Fruit fly (Drosophila melanogaster) Kc167 (cell line): ENCODE results near the gene CG3842.

Experiments
- Myc ChIP-seq: fragments of >200 bp; optimal IDR thresholded peaks from 2 replicates; lab custom pipeline; 2017; ENCODE audit warnings: missing external identifiers
- Sin3A ChIP-seq: fragments of >200 bp; optimal IDR thresholded peaks from 2 replicates; lab custom pipeline; 2018; ENCODE audit warnings: missing external identifiers
- h ChIP-seq: fragments of >200 bp; optimal IDR thresholded peaks from 3 replicates; lab custom pipeline; 2018; ENCODE audit warnings: missing external identifiers
- insv ChIP-seq: fragments of >200 bp; optimal IDR thresholded peaks from 3 replicates; lab custom pipeline; 2018; ENCODE audit warnings: missing external identifiers
- psq ChIP-seq: fragments of >200 bp; optimal IDR thresholded peaks from 2 replicates; lab custom pipeline; 2017; ENCODE audit warnings: missing external identifiers
- ttk ChIP-seq: sonication (Bioruptor generic); optimal IDR thresholded peaks from 2 replicates; lab custom pipeline; 2017; ENCODE audit warnings: missing external identifiers

The CG3842 gene

DNA sequence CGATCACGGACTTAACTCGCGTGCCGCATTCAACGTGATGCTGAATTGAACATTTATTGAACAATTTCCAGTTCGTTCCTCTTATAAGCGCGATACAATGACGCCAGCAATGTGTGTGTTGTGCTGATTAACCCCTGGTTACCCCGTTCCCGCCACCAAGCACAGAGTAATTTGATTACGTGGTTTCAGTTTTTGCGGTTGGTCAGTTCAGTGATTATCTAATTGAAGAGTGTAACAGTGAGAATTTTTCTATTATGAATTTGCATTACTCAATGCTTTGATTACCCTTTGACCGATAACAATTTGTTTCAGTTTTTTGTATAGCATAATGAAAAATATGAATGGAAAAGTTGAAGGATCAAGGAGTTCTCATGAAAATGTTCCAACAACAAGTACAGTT is at the start of gene CG3842:
Gene CG3842, plus strand, starts transcription at position 61 of the 400 bp plus-strand sequence.
- no peak for TF ChIP-seq Sin3A (lab: Kevin White, UChicago)
- TF ChIP-seq psq (lab: Kevin White, UChicago) = no peak
- no peak for TF ChIP-seq ttk (lab: Kevin White, UChicago)
- no peak for TF ChIP-seq insv (lab: Kevin White, UChicago)
- TF ChIP-seq h (lab: Kevin White, UChicago) = no peak
- no peak for TF ChIP-seq Myc (lab: Kevin White, UChicago)

dm6 chrX:6287842-6288241 is 49.7 kb upstream of the CG3842 start, which contains the start of the genes Top3beta and wuho:
Gene Top3beta, minus strand, starts transcription at chrX:6287990.
Gene wuho, plus strand, starts transcription at chrX:6288100.
- TF ChIP-seq h (lab: Kevin White, UChicago) (no peak), insv (lab: Kevin White, UChicago) (no peak), psq (lab: Kevin White, UChicago) (no peak), Myc (lab: Kevin White, UChicago) (no peak), ttk (lab: Kevin White, UChicago) (no peak), Sin3A (lab: Kevin White, UChicago) (no peak)

DNA sequence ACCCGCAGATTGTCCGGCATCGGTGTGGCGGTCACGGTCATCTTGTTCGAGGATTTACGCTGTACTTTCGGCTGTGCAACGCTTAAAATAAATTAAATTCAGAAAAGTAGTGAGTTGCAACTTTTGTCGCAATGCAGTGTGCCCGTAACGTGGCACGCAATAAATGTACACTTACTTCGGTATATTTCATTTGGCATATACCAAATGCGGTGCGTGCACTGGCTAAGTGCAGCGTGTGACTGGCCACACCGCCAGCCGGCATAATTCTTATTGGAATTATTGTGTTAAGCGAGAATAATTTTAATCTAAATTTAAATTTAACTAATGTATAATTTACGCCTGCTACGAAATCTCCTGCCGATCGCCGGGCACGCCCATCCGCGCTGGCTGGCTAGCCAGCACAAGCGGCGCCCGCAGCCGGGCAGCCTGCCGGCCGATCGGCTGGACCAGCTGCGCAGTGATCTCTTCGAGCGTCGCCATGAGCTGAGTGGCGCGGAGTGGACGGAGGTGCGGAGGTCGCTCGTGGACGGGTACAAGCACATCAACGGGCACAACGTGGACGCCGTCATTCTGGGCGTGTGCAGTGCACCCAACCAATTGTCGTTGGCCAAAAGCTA is 46.4 kb upstream of the CG3842 start, which contains the start of the genes Rpt4 and mldr:
Gene Rpt4, minus strand, starts transcription at position 163 of the 617 bp plus-strand sequence.
Gene mldr, plus strand, starts transcription at position 221 of the 617 bp plus-strand sequence.
- TF ChIP-seq psq (lab: Kevin White, UChicago) (no peak), insv (lab: Kevin White, UChicago) (peak; percentile 98)

dm6 chrX:6294243-6294642 is 43.3 kb upstream of the CG3842 start, which contains the start of gene CG15892:
Gene CG15892, minus strand, starts transcription at chrX:6294343.
- TF ChIP-seq h (lab: Kevin White, UChicago) (no peak), Myc (lab: Kevin White, UChicago) (no peak), psq (lab: Kevin White, UChicago) (no peak), Sin3A (lab: Kevin White, UChicago) (no peak), ttk (lab: Kevin White, UChicago) (no peak), insv (lab: Kevin White, UChicago) (no peak)

DNA sequence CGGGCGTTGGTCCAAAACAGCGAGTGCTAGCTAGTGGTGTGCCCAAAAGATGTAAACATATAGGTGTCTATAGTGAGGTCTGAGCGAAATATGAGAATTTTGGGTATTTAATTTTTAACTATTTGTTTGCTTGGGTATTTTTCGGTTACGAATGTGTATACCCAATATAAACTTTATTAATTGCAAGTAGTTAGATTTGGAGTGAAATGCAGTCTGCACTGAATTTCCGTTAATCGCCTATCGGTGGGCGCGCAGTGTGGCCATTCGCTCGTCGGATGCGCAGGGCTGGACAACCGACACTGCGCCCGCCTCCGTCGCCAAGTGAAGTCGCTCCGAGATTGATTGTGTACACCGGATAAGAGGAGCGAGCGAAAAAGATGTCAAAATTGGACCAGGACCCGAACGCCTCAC is 42.4 kb upstream of the CG3842 start, which contains the start of the genes CG15891 and CG3815:
Gene CG15891, minus strand, starts transcription at position 217 of the 411 bp plus-strand sequence.
Gene CG3815, plus strand, starts transcription at position 261 of the 411 bp plus-strand sequence.
- TF ChIP-seq Myc (lab: Kevin White, UChicago) = no peak
- no peak for TF ChIP-seq insv (lab: Kevin White, UChicago)
- TF ChIP-seq ttk (lab: Kevin White, UChicago) = no peak
- no peak for TF ChIP-seq h (lab: Kevin White, UChicago)
- no peak for TF ChIP-seq psq (lab: Kevin White, UChicago)
- no peak for TF ChIP-seq Sin3A (lab: Kevin White, UChicago)

DNA sequence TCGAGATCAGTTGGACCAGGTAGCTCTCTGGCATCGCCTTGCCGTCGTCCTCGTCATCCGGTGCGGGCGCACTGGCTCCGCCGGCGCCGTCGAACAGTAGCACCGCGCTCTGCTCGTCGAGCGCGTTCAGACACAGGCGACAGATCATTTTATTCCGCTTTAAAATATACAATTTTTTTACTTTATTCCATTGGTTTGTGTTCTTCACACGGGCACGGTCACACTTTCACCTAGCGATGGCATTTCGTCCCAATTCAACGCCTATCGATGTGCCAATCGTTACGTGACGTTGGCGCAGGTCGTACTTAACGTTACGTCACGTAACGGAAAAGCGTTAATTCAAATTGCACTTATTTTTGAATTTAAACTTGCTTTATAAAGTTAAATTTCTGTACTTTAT is 36.5 kb upstream of the CG3842 start, which contains the start of gene CG12219:
Gene CG12219, minus strand, starts transcription at position 234 of the 400 bp plus-strand sequence.
- TF ChIP-seq h (lab: Kevin White, UChicago) (no peak), psq (lab: Kevin White, UChicago) (no peak), Sin3A (lab: Kevin White, UChicago) (no peak), insv (lab: Kevin White, UChicago) (no peak), Myc (lab: Kevin White, UChicago) (no peak), ttk (lab: Kevin White, UChicago) (no peak)

- TF ChIP-seq h (lab: Kevin White, UChicago) (no peak), Myc (lab: Kevin White, UChicago) (no peak), ttk (lab: Kevin White, UChicago) (no peak), psq (lab: Kevin White, UChicago) (no peak), insv (lab: Kevin White, UChicago) (no peak), Sin3A (lab: Kevin White, UChicago) (no peak)
Observed at dm6 chrX:6303196-6303595, 34.4 kb upstream of the CG3842 start.

dm6 chrX:6303675-6304074 is 33.9 kb upstream of the CG3842 start, which contains the start of gene CG3823:
Gene CG3823, plus strand, starts transcription at chrX:6303975.
- no peak for TF ChIP-seq Sin3A (lab: Kevin White, UChicago)
- TF ChIP-seq Myc (lab: Kevin White, UChicago) = no peak
- TF ChIP-seq insv (lab: Kevin White, UChicago) = no peak
- TF ChIP-seq psq (lab: Kevin White, UChicago) = no peak
- TF ChIP-seq ttk (lab: Kevin White, UChicago) = no peak
- no peak for TF ChIP-seq h (lab: Kevin White, UChicago)

DNA sequence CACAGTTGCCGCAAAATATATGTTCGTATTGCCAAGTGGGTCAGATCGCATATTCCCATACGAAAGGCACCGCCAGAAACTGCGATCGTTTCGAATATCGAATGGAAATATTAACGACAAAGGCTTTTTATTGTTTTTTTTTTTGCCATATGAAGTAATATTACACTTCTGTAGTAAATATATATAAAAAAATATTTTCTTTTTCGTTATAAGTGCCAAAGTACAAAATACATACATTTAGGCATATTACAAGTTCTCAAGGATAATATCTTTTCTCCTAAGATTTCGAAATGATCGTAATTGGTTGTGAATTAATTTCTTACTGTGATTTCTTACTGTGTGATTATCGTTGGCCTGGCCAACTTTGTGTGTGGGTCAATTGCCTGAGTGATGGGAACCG is 33.4 kb upstream of the CG3842 start:
- TF ChIP-seq ttk (lab: Kevin White, UChicago) (no peak), psq (lab: Kevin White, UChicago) (no peak), Sin3A (lab: Kevin White, UChicago) (no peak), Myc (lab: Kevin White, UChicago) (no peak), insv (lab: Kevin White, UChicago) (no peak), h (lab: Kevin White, UChicago) (no peak)

dm6 chrX:6305317-6305716 is 32.2 kb upstream of the CG3842 start:
- TF ChIP-seq h (lab: Kevin White, UChicago) (no peak), ttk (lab: Kevin White, UChicago) (no peak), Sin3A (lab: Kevin White, UChicago) (no peak), Myc (lab: Kevin White, UChicago) (no peak), insv (lab: Kevin White, UChicago) (no peak), psq (lab: Kevin White, UChicago) (no peak)

DNA sequence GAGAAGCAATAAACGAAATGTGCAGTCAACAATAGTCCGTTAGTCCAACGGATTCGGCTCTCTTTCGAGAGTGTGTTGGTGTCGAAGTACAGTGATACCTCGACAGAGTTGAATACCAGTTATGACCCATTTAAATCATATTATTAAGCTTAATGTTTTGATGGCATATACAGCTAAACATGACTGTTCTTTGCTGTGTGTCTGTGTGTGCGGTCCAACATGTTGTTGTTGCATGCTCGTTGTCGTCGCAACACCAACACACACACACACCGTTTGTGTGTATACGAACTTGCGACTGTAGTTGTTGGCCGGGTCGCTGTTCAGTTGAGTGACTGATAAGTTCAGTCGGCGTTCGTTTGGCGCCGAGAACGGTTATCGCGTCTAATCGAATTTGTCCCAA is 28.7 kb upstream of the CG3842 start, which contains the start of gene CG15894:
Gene CG15894, plus strand, starts transcription at position 361 of the 400 bp plus-strand sequence.
- no peak for TF ChIP-seq insv (lab: Kevin White, UChicago)
- TF ChIP-seq Myc (lab: Kevin White, UChicago) = no peak
- TF ChIP-seq ttk (lab: Kevin White, UChicago) = no peak
- TF ChIP-seq h (lab: Kevin White, UChicago) = no peak
- TF ChIP-seq Sin3A (lab: Kevin White, UChicago) = no peak
- no peak for TF ChIP-seq psq (lab: Kevin White, UChicago)
